Fruit fly (Drosophila melanogaster): ENCODE data around the gene Mcm10.
A peak's percentile ranks its signal among the peaks of the same experiment; 100 is the strongest.

Mcm10 gene

DNA sequence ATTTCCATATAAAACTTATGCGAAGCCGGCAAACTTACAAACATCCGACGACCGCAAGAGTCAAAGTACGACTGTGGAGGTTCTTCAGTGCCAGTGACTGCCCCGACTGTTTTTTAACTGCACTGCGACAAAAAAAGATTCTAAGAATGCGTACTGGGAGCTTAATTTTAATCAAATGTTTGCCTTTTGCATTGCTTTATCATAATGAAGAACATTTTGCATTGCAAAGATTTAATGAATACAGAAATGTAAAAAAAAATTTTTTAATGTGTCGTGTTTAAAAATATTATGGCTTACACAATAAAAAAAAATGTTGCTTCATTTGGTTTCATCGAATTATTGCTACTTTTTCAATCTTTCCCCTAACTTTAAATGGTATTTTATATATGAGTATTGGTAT, 17.4 kb downstream of the Mcm10 start (continued):
- peak; percentile 78 for TF ChIP-seq Eip78C (GFP tag)
- TF ChIP-seq Eip75B (GFP tag; optimal IDR thresholded peaks at IDR 0.05) = no peak
- TF ChIP-seq Ets96B (tag; optimal IDR thresholded peaks at IDR 0.05) = no peak
- no peak for TF ChIP-seq spab (GFP tag; optimal IDR thresholded peaks at IDR 0.05)
- TF ChIP-seq CG9139 (GFP tag; optimal IDR thresholded peaks at IDR 0.05) = no peak
- no peak for TF ChIP-seq CG6808 (GFP tag; optimal IDR thresholded peaks at IDR 0.05)
- TF ChIP-seq Hr38 (GFP tag; optimal IDR thresholded peaks at IDR 0.05) = no peak
- TF ChIP-seq Hr4 (GFP tag; optimal IDR thresholded peaks at IDR 0.05) = peak; percentile 52
- peak; percentile 61; the same call in 2 of the 3 replicates for TF ChIP-seq eg (GFP tag; IDR thresholded peaks at IDR 0.05)
- TF ChIP-seq acj6 (GFP tag; optimal IDR thresholded peaks at IDR 0.05) = peak; percentile 35
- TF ChIP-seq topi (GFP tag; optimal IDR thresholded peaks at IDR 0.05) = peak; percentile 27

DNA sequence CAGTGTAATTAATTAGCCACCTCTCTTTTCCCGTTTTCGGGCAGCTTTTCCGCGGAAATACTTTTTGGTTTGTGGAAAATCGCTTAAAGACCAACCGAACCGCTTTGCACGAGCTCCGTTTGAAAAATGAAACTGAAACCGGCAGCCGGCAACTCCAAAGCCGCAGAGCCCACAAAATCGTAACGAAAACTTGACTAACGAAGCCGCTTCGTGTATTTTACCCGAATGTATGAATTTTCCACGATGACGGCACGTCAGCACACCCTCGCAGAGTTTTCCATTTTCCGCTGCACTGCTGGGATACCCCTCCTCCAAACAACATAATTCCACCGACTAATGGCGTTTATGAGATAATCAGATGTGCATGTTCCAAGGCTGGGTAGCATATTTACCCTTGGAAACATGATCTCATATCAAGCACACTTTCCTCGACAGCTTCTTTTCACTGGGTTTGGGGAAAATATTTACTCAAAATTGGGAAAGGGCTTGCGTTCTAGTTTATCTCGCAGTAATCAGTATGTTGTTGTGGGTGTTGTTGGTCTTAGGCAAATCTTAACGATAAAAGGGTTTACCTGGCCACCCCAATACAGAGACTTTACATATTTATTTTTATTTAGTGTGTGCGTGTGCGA, 19.0 kb downstream of the Mcm10 start, which contains the start of gene Ret:
Gene Ret, minus strand, starts transcription at position 130 of the 632 bp plus-strand sequence.
- TF ChIP-seq CG6276 (GFP tag; optimal IDR thresholded peaks at IDR 0.05) (peak; percentile 14), CG32006 (GFP tag; optimal IDR thresholded peaks at IDR 0.05) (no peak), Smox (GFP tag; optimal IDR thresholded peaks at IDR 0.05) (no peak), CG11902 (GFP tag; optimal IDR thresholded peaks at IDR 0.05) (no peak), CG8119 (GFP tag; IDR thresholded peaks at IDR 0.05) (0 out of 3 replicates have a peak, but pooled peaks have one; percentile 31), fkh (GFP tag; optimal IDR thresholded peaks at IDR 0.05) (peak; percentile 68), Ets21C (GFP tag; optimal IDR thresholded peaks at IDR 0.05) (no peak), CG15336 (GFP tag; IDR thresholded peaks at IDR 0.05) (0 out of 2 replicates have a peak, but pooled peaks have one; percentile 18)

DNA sequence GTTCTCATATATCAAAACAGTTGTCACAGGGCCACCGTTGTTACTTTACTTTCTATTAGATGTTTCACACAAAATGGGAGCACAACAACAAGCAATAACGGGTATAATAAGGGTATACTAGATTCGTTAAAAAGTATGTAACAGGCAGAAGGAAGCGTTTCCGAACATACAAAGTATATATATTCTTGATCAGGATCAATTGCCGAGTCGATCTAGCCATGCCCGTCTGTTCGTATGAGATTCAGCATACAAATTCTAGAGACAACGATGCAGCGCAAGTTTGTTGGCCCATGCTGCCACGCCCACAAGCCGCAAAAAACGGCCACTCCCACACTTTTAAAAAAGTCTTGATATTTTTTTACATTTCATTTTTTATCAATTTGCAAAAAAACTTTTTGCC, 20.5 kb downstream of the Mcm10 start, which contains the start of gene CG31624:
Gene CG31624, minus strand, starts transcription at position 101 of the 400 bp plus-strand sequence.
- TF ChIP-seq achi (GFP tag; optimal IDR thresholded peaks at IDR 0.05) (no peak), Hr38 (GFP tag; optimal IDR thresholded peaks at IDR 0.05) (no peak), CG11294 (GFP tag; IDR thresholded peaks at IDR 0.05) (no peak), CG3032 (tag; optimal IDR thresholded peaks at IDR 0.05) (no peak), CG15336 (GFP tag; IDR thresholded peaks at IDR 0.05) (no peak), dac (GFP tag; optimal IDR thresholded peaks at IDR 0.05) (no peak), CG1621 (tag; optimal IDR thresholded peaks at IDR 0.05) (no peak), fd59A (GFP tag; optimal IDR thresholded peaks at IDR 0.05) (no peak), spab (GFP tag; optimal IDR thresholded peaks at IDR 0.05) (no peak), acj6 (GFP tag; optimal IDR thresholded peaks at IDR 0.05) (no peak), fd85E (GFP tag; optimal IDR thresholded peaks at IDR 0.05) (no peak), CG11762 (GFP tag; optimal IDR thresholded peaks at IDR 0.05; ENCODE audit: insufficient read depth) (no peak), CG8632 (GFP tag; optimal IDR thresholded peaks at IDR 0.05) (no peak), Gug (GFP tag; IDR thresholded peaks at IDR 0.05) (no peak), fkh (GFP tag; optimal IDR thresholded peaks at IDR 0.05) (no peak)

DNA sequence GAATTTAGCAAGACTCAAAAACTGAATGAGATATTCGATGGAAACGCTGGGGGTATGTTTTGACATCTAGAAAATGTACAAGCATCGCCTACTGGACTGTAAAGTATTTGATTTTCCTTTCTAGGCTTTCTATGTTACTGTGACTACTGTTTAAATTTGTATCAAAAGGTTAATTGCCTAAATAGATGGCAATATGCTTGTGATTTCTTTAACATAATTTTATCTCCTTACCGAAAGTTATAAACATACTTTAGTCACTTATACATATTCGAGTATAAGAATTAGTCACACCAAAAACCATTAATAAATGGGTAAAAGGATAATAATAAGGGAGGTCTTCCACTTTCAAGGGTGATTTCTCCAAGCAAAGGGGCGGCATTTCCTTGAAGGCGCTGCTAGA, 23.0 kb downstream of the Mcm10 start, which contains the start of gene CG31988:
Gene CG31988, minus strand, starts transcription at position 101 of the 400 bp plus-strand sequence.
- TF ChIP-seq Eip78C (GFP tag) = no peak
- TF ChIP-seq Eip93F (GFP tag; optimal IDR thresholded peaks at IDR 0.05) = no peak
- no peak for TF ChIP-seq Hr39 (GFP tag; optimal IDR thresholded peaks at IDR 0.05)
- TF ChIP-seq CG11294 (GFP tag; IDR thresholded peaks at IDR 0.05) = no peak
- no peak for TF ChIP-seq CG3032 (tag; optimal IDR thresholded peaks at IDR 0.05)

DNA sequence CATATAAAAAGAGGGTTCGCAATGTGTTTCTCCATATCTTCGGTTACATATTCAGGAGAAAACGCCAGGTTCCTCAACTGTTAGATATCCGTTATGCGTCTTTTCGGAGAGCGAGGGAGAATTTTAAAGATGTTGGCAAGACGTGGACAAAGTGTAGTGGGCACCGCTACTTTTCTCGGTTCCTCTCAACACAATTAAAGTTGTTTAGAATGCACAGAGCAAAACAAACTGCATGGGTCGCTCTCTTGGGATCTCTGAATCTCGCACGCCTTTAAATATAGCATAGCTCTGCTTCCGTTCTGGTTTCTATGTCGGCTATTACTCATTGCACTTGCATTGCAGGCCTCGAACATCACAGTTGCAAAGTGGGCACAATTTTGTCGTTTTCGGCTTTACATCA, 26.5 kb downstream of the Mcm10 start, which contains the start of gene clumsy:
Gene clumsy, plus strand, starts transcription at position 301 of the 400 bp plus-strand sequence.
- TF ChIP-seq CG3032 (tag; optimal IDR thresholded peaks at IDR 0.05) = no peak
- no peak for TF ChIP-seq lz (GFP tag; optimal IDR thresholded peaks at IDR 0.05)
- no peak for TF ChIP-seq fd85E (GFP tag; optimal IDR thresholded peaks at IDR 0.05)
- TF ChIP-seq CG32006 (GFP tag; optimal IDR thresholded peaks at IDR 0.05) = no peak

Measured in whole organism, prepupa.